Worm (Caenorhabditis elegans): Measurements from ENCODE around the gene mct-5.

mct-5 gene

ce11 chrII:7122661-7123418, 24.4 kb upstream of the mct-5 start, which contains the start of gene F10E7.11 (continued):
- TF ChIP-seq dmd-6 (GFP tag; IDR thresholded peaks at IDR 0.05), result no peak
- no peak for TF ChIP-seq nhr-25 (tag; optimal IDR thresholded peaks at IDR 0.05; ENCODE audit: borderline replicate concordance, insufficient read depth)
- TF ChIP-seq egl-27 (tag; optimal IDR thresholded peaks at IDR 0.05), result no peak
- no peak for TF ChIP-seq F26F4.8 (GFP tag; conservative IDR thresholded peaks at IDR 0.05)
- no peak for TF ChIP-seq nhr-28 (tag; optimal IDR thresholded peaks at IDR 0.05)
- no peak for TF ChIP-seq nhr-76 (tag; optimal IDR thresholded peaks at IDR 0.05)
- TF ChIP-seq zfp-2 (tag; optimal IDR thresholded peaks at IDR 0.05), result no peak
- TF ChIP-seq nhr-48 (tag; optimal IDR thresholded peaks at IDR 0.05), result no peak
- peak; percentile 54; the same call in 1 of the 2 replicates for TF ChIP-seq nhr-42 (GFP tag; IDR thresholded peaks at IDR 0.05)
- no peak for TF ChIP-seq unc-62 (GFP tag; optimal IDR thresholded peaks at IDR 0.05 in 1 of 2)
- TF ChIP-seq unc-62 (tag; optimal IDR thresholded peaks at IDR 0.05), result no peak
- 0 out of 2 replicates have a peak, but pooled peaks have one; percentile 26 for TF ChIP-seq Y48G9A.11 (GFP tag; IDR thresholded peaks at IDR 0.05)
- no peak for TF ChIP-seq pqm-1 (tag; optimal IDR thresholded peaks at IDR 0.05)
- TF ChIP-seq ztf-7 (tag; optimal IDR thresholded peaks at IDR 0.05), result no peak
- no peak for TF ChIP-seq lin-29 (GFP tag; IDR thresholded peaks at IDR 0.05)
- no peak for TF ChIP-seq Y75B8A.6 (GFP tag; IDR thresholded peaks at IDR 0.05)
- no peak for TF ChIP-seq Y105C5A.15 (GFP tag; IDR thresholded peaks at IDR 0.05)
- peak; percentile 62 for TF ChIP-seq T26A8.4 (GFP tag; IDR thresholded peaks at IDR 0.05)
- no peak for TF ChIP-seq nhr-237 (tag; optimal IDR thresholded peaks at IDR 0.05)
- TF ChIP-seq tag-97 (GFP tag; IDR thresholded peaks at IDR 0.05), result no peak
- no peak for TF ChIP-seq D1046.2 (GFP tag; IDR thresholded peaks at IDR 0.05)
- peak; percentile 80 for TF ChIP-seq mes-2 (tag; optimal IDR thresholded peaks at IDR 0.05; ENCODE audit: poor library complexity, severe bottlenecking)
- TF ChIP-seq nhr-41 (GFP tag; IDR thresholded peaks at IDR 0.05), result no peak
- peak in 1 of 2 experiments; percentile 57 for TF ChIP-seq lsy-2 (tag; optimal IDR thresholded peaks at IDR 0.05)
- TF ChIP-seq mxl-2 (GFP tag; conservative IDR thresholded peaks at IDR 0.05), result no peak
- no peak for TF ChIP-seq nhr-111 (GFP tag; optimal IDR thresholded peaks at IDR 0.05)
- peak; percentile 48; the same call in 1 of the 2 replicates for TF ChIP-seq ctbp-1 (GFP tag; IDR thresholded peaks at IDR 0.05)
- 0 out of 2 replicates have a peak, but pooled peaks have one; percentile 23 for TF ChIP-seq dmd-8 (GFP tag; IDR thresholded peaks at IDR 0.05)
- TF ChIP-seq mxl-3 (GFP tag; optimal IDR thresholded peaks at IDR 0.05), result no peak
- no peak for TF ChIP-seq cey-2 (tag; optimal IDR thresholded peaks at IDR 0.05; ENCODE audit: borderline replicate concordance, insufficient read depth)
- no peak for TF ChIP-seq dve-1 (tag; optimal IDR thresholded peaks at IDR 0.05; ENCODE audit: insufficient read depth)
- TF ChIP-seq skn-1 (tag; optimal IDR thresholded peaks at IDR 0.05), result no peak
- TF ChIP-seq ZK546.5 (tag; optimal IDR thresholded peaks at IDR 0.05), result no peak
- no peak for TF ChIP-seq nhr-102 (tag; optimal IDR thresholded peaks at IDR 0.05)
- TF ChIP-seq ceh-62 (tag; optimal IDR thresholded peaks at IDR 0.05), result no peak
- no peak for TF ChIP-seq ZK337.2 (GFP tag; IDR thresholded peaks at IDR 0.05)
- no peak for TF ChIP-seq saeg-2 (GFP tag; IDR thresholded peaks at IDR 0.05)
- TF ChIP-seq ces-1 (GFP tag; optimal IDR thresholded peaks at IDR 0.05), result no peak
- peak; percentile 5 for TF ChIP-seq aha-1 (tag)
- TF ChIP-seq nhr-6 (tag; optimal IDR thresholded peaks at IDR 0.05), result no peak
- no peak for TF ChIP-seq zag-1 (tag; optimal IDR thresholded peaks at IDR 0.05)
- no peak for TF ChIP-seq mdl-1 (tag; optimal IDR thresholded peaks at IDR 0.05)
- TF ChIP-seq daf-8 (GFP tag; IDR thresholded peaks at IDR 0.05), result no peak
- TF ChIP-seq lir-3 (tag; optimal IDR thresholded peaks at IDR 0.05), result no peak
- TF ChIP-seq madf-9 (GFP tag; conservative IDR thresholded peaks at IDR 0.05), result no peak
- TF ChIP-seq F44E2.7 (GFP tag; IDR thresholded peaks at IDR 0.05), result no peak
- peak; percentile 74; the same call in 1 of the 2 replicates for TF ChIP-seq arid-1 (GFP tag; conservative IDR thresholded peaks at IDR 0.05)
- no peak for TF ChIP-seq dmd-9 (GFP tag; IDR thresholded peaks at IDR 0.05)
- TF ChIP-seq aly-2 (tag; optimal IDR thresholded peaks at IDR 0.05), result no peak
- no peak for TF ChIP-seq ceh-28 (tag; optimal IDR thresholded peaks at IDR 0.05)
- TF ChIP-seq ztf-11 (tag; optimal IDR thresholded peaks at IDR 0.05), result no peak
